Fruit fly (Drosophila melanogaster) whole organism, wandering third instar larva: ENCODE measurements around the gene CG13408.
A peak's percentile ranks its signal among the peaks of the same experiment; 100 is the strongest.

Source experiments
- Dif ChIP-seq: fragments of 200-275, 200-300 bp; sonication (Bioruptor generic); optimal IDR thresholded peaks from 2 replicates; lab custom pipeline; 2018; ENCODE audit warnings: missing biosample characterization, missing genetic modification characterization; ENCODE audit not compliant: partially characterized antibody
- OdsH ChIP-seq: fragments of 200-800 bp; sonication (Bioruptor generic); optimal IDR thresholded peaks from 2 replicates; lab custom pipeline; 2016; ENCODE audit warnings: missing biosample characterization, mild to moderate bottlenecking, missing genetic modification characterization
- lola ChIP-seq: fragments of >200 bp; optimal IDR thresholded peaks from 2 replicates; lab custom pipeline; 2017; ENCODE audit warnings: missing biosample characterization, missing genetic modification characterization
- tai ChIP-seq: sonication (Bioruptor generic); optimal IDR thresholded peaks from 2 replicates; lab custom pipeline; 2016; ENCODE audit warnings: missing biosample characterization, missing genetic modification characterization

dm6 chr3R:22093950-22094349, 13.8 kb downstream of the CG13408 start:
- TF ChIP-seq OdsH (no peak), Dif (GFP tag; lab: Kevin White, UChicago) (peak; percentile 77), tai (no peak), lola (no peak)
